Fruit fly (Drosophila melanogaster) whole organism, embryonic: Measurements from ENCODE around the gene LManV.

Source experiments
- Abd-B ChIP-seq: fragments of 200-800 bp; sonication (Bioruptor generic); optimal IDR thresholded peaks from 2 replicates; lab custom pipeline; 2018; ENCODE audit warnings: missing biosample characterization, mild to moderate bottlenecking, missing genetic modification characterization, moderate library complexity
- Bdp1 ChIP-seq: fragments of 200-800 bp; sonication (Bioruptor generic); optimal IDR thresholded peaks from 3 replicates; lab custom pipeline; 2016; ENCODE audit warnings: missing biosample characterization, missing genetic modification characterization
- Bgb ChIP-seq: fragments of 200-800 bp; sonication (Bioruptor generic); IDR thresholded peaks from 2 replicates; pipeline ENCODE4 v1.3.6; 2022; ENCODE audit warnings: missing biosample characterization, missing genetic modification characterization; ENCODE audit not compliant: partially characterized antibody
- CG10654 ChIP-seq: fragments of 200-800 bp; sonication (Bioruptor generic); optimal IDR thresholded peaks from 2 replicates; lab custom pipeline; 2016; ENCODE audit warnings: missing biosample characterization, missing genetic modification characterization
- CG10979 ChIP-seq: fragments of 200-800 bp; sonication (Bioruptor generic); optimal IDR thresholded peaks from 2 replicates; lab custom pipeline; 2018; ENCODE audit warnings: missing biosample characterization, mild to moderate bottlenecking, missing genetic modification characterization, moderate library complexity
- CG11093 ChIP-seq: fragments of 200-800 bp; sonication (Bioruptor generic); IDR thresholded peaks from 3 replicates; pipeline ENCODE4 v1.3.6; 2022; ENCODE audit warnings: missing biosample characterization, missing genetic modification characterization
- CG11695 ChIP-seq: fragments of 200-800 bp; sonication (Bioruptor generic); IDR thresholded peaks from 3 replicates; pipeline ENCODE4 v1.3.6; 2022; ENCODE audit warnings: missing biosample characterization, missing genetic modification characterization
- CG12942 ChIP-seq: fragments of 200-800 bp; sonication (Bioruptor generic); optimal IDR thresholded peaks from 3 replicates; lab custom pipeline; 2016; ENCODE audit warnings: missing biosample characterization, missing genetic modification characterization
- CG1602 ChIP-seq: fragments of 200-800 bp; sonication (Bioruptor generic); optimal IDR thresholded peaks from 3 replicates; lab custom pipeline; 2016; ENCODE audit warnings: missing biosample characterization, missing genetic modification characterization
- CG17385 ChIP-seq: fragments of 200-800 bp; sonication (Bioruptor generic); optimal IDR thresholded peaks from 3 replicates; lab custom pipeline; 2018; ENCODE audit warnings: missing biosample characterization, mild to moderate bottlenecking, missing genetic modification characterization
- CG18476 ChIP-seq: fragments of 200-800 bp; sonication (Bioruptor generic); optimal IDR thresholded peaks from 2 replicates; lab custom pipeline; 2016; ENCODE audit warnings: missing biosample characterization, mild to moderate bottlenecking, missing genetic modification characterization
- CG31365 ChIP-seq: fragments of 200-800 bp; sonication (Bioruptor generic); optimal IDR thresholded peaks from 2 replicates; lab custom pipeline; 2018; ENCODE audit warnings: missing biosample characterization, mild to moderate bottlenecking, missing genetic modification characterization
- CG43689 ChIP-seq: fragments of 200-800 bp; sonication (Bioruptor generic); IDR thresholded peaks from 2 replicates; pipeline ENCODE4 v1.3.6; 2022; ENCODE audit warnings: missing biosample characterization, missing genetic modification characterization
- CG4404 ChIP-seq: fragments of 200-800 bp; sonication (Bioruptor generic); IDR thresholded peaks from 2 replicates; pipeline ENCODE4 v1.3.6; 2022; ENCODE audit warnings: missing biosample characterization, missing genetic modification characterization
- CG9437 ChIP-seq: fragments of 200-800 bp; sonication (Bioruptor generic); optimal IDR thresholded peaks from 2 replicates; lab custom pipeline; 2018; ENCODE audit warnings: missing biosample characterization, mild to moderate bottlenecking, missing genetic modification characterization
- Dek ChIP-seq: fragments of 200-800 bp; sonication (Bioruptor generic); optimal IDR thresholded peaks from 3 replicates; lab custom pipeline; 2019; ENCODE audit warnings: missing biosample characterization, mild to moderate bottlenecking, missing genetic modification characterization, moderate library complexity
- Dll ChIP-seq: fragments of 200-800 bp; sonication (Bioruptor generic); IDR thresholded peaks from 4 replicates; pipeline ENCODE4 v1.3.6; 2022; ENCODE audit warnings: missing biosample characterization, missing genetic modification characterization; ENCODE audit not compliant: partially characterized antibody
- Elba2 ChIP-seq: fragments of 200-800 bp; sonication (Bioruptor generic); optimal IDR thresholded peaks from 3 replicates; lab custom pipeline; 2016; ENCODE audit warnings: missing biosample characterization, missing genetic modification characterization
- Ets65A ChIP-seq: fragments of 200-800 bp; sonication (Bioruptor generic); peaks from one replicate; lab custom pipeline; 2016; ENCODE audit warnings: missing biosample characterization, missing genetic modification characterization
- HmgD ChIP-seq: fragments of 200-800 bp; sonication (Bioruptor generic); optimal IDR thresholded peaks from 3 replicates; lab custom pipeline; 2016; ENCODE audit warnings: missing biosample characterization, missing genetic modification characterization
- Hr51 ChIP-seq, 2 experiments: fragments of 200-800 bp; sonication (Bioruptor generic); optimal IDR thresholded peaks; 2 replicates in 1 of 2; 3 replicates in 1 of 2; lab custom pipeline; 2016 to 2018; ENCODE audit warnings: missing biosample characterization in 2 of 2, missing genetic modification characterization in 2 of 2, mild to moderate bottlenecking in 1 of 2, moderate library complexity in 1 of 2
- Jarid2 ChIP-seq: fragments of 200-800 bp; sonication (Bioruptor generic); optimal IDR thresholded peaks from 3 replicates; lab custom pipeline; 2017; ENCODE audit warnings: mild to moderate bottlenecking, missing biosample characterization, missing genetic modification reagents, missing genetic modification characterization
- Mes4 ChIP-seq: fragments of 200-800 bp; sonication (Bioruptor generic); optimal IDR thresholded peaks from 2 replicates; lab custom pipeline; 2016; ENCODE audit warnings: missing biosample characterization, missing genetic modification characterization
- NK7.1 ChIP-seq: fragments of 200-800 bp; sonication (Bioruptor generic); optimal IDR thresholded peaks from 3 replicates; lab custom pipeline; 2016; ENCODE audit warnings: missing biosample characterization, missing genetic modification characterization
- Nf-YA ChIP-seq: fragments of 200-800 bp; sonication (Bioruptor generic); IDR thresholded peaks from 2 replicates; pipeline ENCODE4 v1.3.6; 2022; ENCODE audit warnings: missing biosample characterization, missing genetic modification characterization
- NfI ChIP-seq: fragments of 200-800 bp; sonication (Bioruptor generic); optimal IDR thresholded peaks from 3 replicates; lab custom pipeline; 2018; ENCODE audit warnings: missing biosample characterization, mild to moderate bottlenecking, missing genetic modification characterization, moderate library complexity
- Oaz ChIP-seq: fragments of 200-800 bp; sonication (Bioruptor generic); IDR thresholded peaks from 2 replicates; pipeline ENCODE4 v1.3.6; 2022; ENCODE audit warnings: missing biosample characterization, missing genetic modification characterization
- Six4 ChIP-seq: fragments of 200-800 bp; sonication (Bioruptor generic); optimal IDR thresholded peaks from 2 replicates; lab custom pipeline; 2016; ENCODE audit warnings: missing biosample characterization, missing genetic modification characterization
- Xbp1 ChIP-seq: fragments of 200-800 bp; sonication (Bioruptor generic); optimal IDR thresholded peaks from 3 replicates; lab custom pipeline; 2016; ENCODE audit warnings: missing biosample characterization, mild to moderate bottlenecking, missing genetic modification characterization
- abd-A ChIP-seq: fragments of 200-800 bp; sonication (Bioruptor generic); optimal IDR thresholded peaks from 3 replicates; lab custom pipeline; 2019; ENCODE audit warnings: missing biosample characterization, mild to moderate bottlenecking, missing genetic modification characterization, moderate library complexity
- cad ChIP-seq: fragments of >200 bp; optimal IDR thresholded peaks from 2 replicates; lab custom pipeline; 2017; ENCODE audit warnings: missing biosample characterization, missing genetic modification characterization
- corto ChIP-seq: fragments of 200-800 bp; sonication (Bioruptor generic); optimal IDR thresholded peaks from 2 replicates; lab custom pipeline; 2016; ENCODE audit warnings: missing biosample characterization, mild to moderate bottlenecking, missing genetic modification characterization, moderate library complexity
- dimm ChIP-seq: fragments of 200-800 bp; sonication (Bioruptor generic); IDR thresholded peaks from 2 replicates; pipeline ENCODE4 v1.3.6; 2022; ENCODE audit warnings: missing biosample characterization, missing genetic modification characterization
- fd102C ChIP-seq: fragments of 200-800 bp; sonication (Bioruptor generic); optimal IDR thresholded peaks from 2 replicates; lab custom pipeline; 2018; ENCODE audit warnings: missing biosample characterization, mild to moderate bottlenecking, missing genetic modification characterization, moderate library complexity
- h ChIP-seq: fragments of >200 bp; optimal IDR thresholded peaks from 2 replicates; lab custom pipeline; 2017
- inv ChIP-seq: fragments of 200-800 bp; sonication (Bioruptor generic); IDR thresholded peaks from 2 replicates; pipeline ENCODE4 v1.3.6; 2022; ENCODE audit warnings: missing biosample characterization, missing genetic modification characterization; ENCODE audit not compliant: partially characterized antibody
- knrl ChIP-seq: fragments of 200-800 bp; sonication (Bioruptor generic); IDR thresholded peaks from 3 replicates; pipeline ENCODE4 v1.3.6; 2022; ENCODE audit warnings: missing biosample characterization, missing genetic modification characterization; ENCODE audit not compliant: partially characterized antibody
- lab ChIP-seq: fragments of 200-800 bp; sonication (Bioruptor generic); optimal IDR thresholded peaks from 3 replicates; lab custom pipeline; 2017; ENCODE audit warnings: missing biosample characterization, missing genetic modification characterization, mild to moderate bottlenecking, moderate library complexity, missing genetic modification reagents
- nerfin-2 ChIP-seq: fragments of 200-800 bp; sonication (Bioruptor generic); IDR thresholded peaks from 2 replicates; pipeline ENCODE4 v1.3.6; 2022; ENCODE audit warnings: missing biosample characterization, missing genetic modification characterization; ENCODE audit not compliant: partially characterized antibody
- psq ChIP-seq: fragments of 200-800 bp; sonication (Bioruptor generic); optimal IDR thresholded peaks from 2 replicates; lab custom pipeline; 2017; ENCODE audit warnings: missing biosample characterization, missing genetic modification characterization
- sc ChIP-seq, 3 experiments: fragments of >200 bp in 2 of 3; fragments of 200-800 bp in 1 of 3; sonication (Bioruptor generic) in 1 of 3; optimal IDR thresholded peaks; 2 replicates in 2 of 3; 3 replicates in 1 of 3; lab custom pipeline; 2017; ENCODE audit warnings: mild to moderate bottlenecking in 1 of 3, missing biosample characterization in 1 of 3, missing genetic modification characterization in 1 of 3, missing genetic modification reagents in 1 of 3
- sens-2 ChIP-seq: fragments of 200-800 bp; sonication (Bioruptor generic); IDR thresholded peaks from 2 replicates; pipeline ENCODE4 v1.3.6; 2022; ENCODE audit warnings: missing biosample characterization, missing genetic modification characterization
- slou ChIP-seq: fragments of 200-800 bp; sonication (Bioruptor generic); optimal IDR thresholded peaks from 3 replicates; lab custom pipeline; 2016; ENCODE audit warnings: missing biosample characterization, missing genetic modification characterization
- sqz ChIP-seq: fragments of 200-800 bp; sonication (Bioruptor generic); optimal IDR thresholded peaks from 3 replicates; lab custom pipeline; 2018; ENCODE audit warnings: missing biosample characterization, mild to moderate bottlenecking, missing genetic modification characterization
- stwl ChIP-seq: fragments of 200-800 bp; sonication (Bioruptor generic); optimal IDR thresholded peaks from 3 replicates; lab custom pipeline; 2018; ENCODE audit warnings: missing biosample characterization, mild to moderate bottlenecking, missing genetic modification characterization, moderate library complexity
- tio ChIP-seq: fragments of 200-800 bp; sonication (Bioruptor generic); optimal IDR thresholded peaks from 2 replicates; lab custom pipeline; 2017; ENCODE audit warnings: missing biosample characterization, missing genetic modification characterization, inconsistent platforms
- tll ChIP-seq, 2 experiments: fragments of 200-800 bp in 1 of 2; fragments of >200 bp in 1 of 2; sonication (Bioruptor generic) in 1 of 2; optimal IDR thresholded peaks; 2 replicates each; lab custom pipeline; 2017 to 2019; ENCODE audit warnings: missing biosample characterization in 2 of 2, missing genetic modification characterization in 2 of 2, mild to moderate bottlenecking in 1 of 2, moderate library complexity in 1 of 2
- trem ChIP-seq: fragments of 200-800 bp; optimal IDR thresholded peaks from 3 replicates; lab custom pipeline; 2019; ENCODE audit warnings: missing biosample characterization, mild to moderate bottlenecking, missing genetic modification characterization, moderate library complexity
- zen ChIP-seq: fragments of 200-800 bp; sonication (Bioruptor generic); optimal IDR thresholded peaks from 3 replicates; lab custom pipeline; 2018; ENCODE audit warnings: missing biosample characterization, mild to moderate bottlenecking, missing genetic modification characterization, moderate library complexity

The LManV gene

dm6 chr2L:8825222-8825869 lies 49.3 kb upstream of the LManV start, which contains the start of gene SoxN (continued):
- TF ChIP-seq trem (tag; lab: Kevin White, UChicago) (no peak), abd-A (peak; percentile 99), corto (GFP tag; lab: Kevin White, UChicago) (no peak), tio (GFP tag; lab: Kevin White, UChicago) (no peak), CG18476 (GFP tag; lab: Kevin White, UChicago) (no peak), psq (GFP tag; lab: Kevin White, UChicago) (no peak), CG43689 (no peak), tll (GFP tag; optimal IDR thresholded peaks at IDR 0.05; lab: Kevin White, UChicago) (peak in 1 of 2 experiments; percentile 65), stwl (tag; lab: Kevin White, UChicago) (no peak), fd102C (GFP tag; lab: Kevin White, UChicago) (no peak), Jarid2 (peak; percentile 96), Hr51 (GFP tag; optimal IDR thresholded peaks at IDR 0.05; lab: Kevin White, UChicago) (no peak), CG9437 (no peak), nerfin-2 (no peak), Bdp1 (GFP tag; lab: Kevin White, UChicago) (no peak), Ets65A (GFP tag; lab: Kevin White, UChicago) (no peak), CG10654 (GFP tag; lab: Kevin White, UChicago) (no peak), Xbp1 (GFP tag; lab: Kevin White, UChicago) (no peak), Dll (peak; percentile 66; the same call in 3 of the 4 replicates), CG11093 (GFP tag; lab: Robert Waterston, UW) (no peak), sens-2 (GFP tag; lab: Robert Waterston, UW) (peak; percentile 58; the same call in 1 of the 2 replicates), cad (peak; percentile 95), Bgb (GFP tag; lab: Robert Waterston, UW) (peak; percentile 42; the same call in 1 of the 2 replicates), Elba2 (GFP tag; lab: Kevin White, UChicago) (no peak), lab (peak; percentile 33), NfI (GFP tag; lab: Kevin White, UChicago) (no peak), h (lab: Kevin White, UChicago) (no peak), CG31365 (tag; lab: Kevin White, UChicago) (no peak), sqz (GFP tag; lab: Kevin White, UChicago) (no peak), sc (optimal IDR thresholded peaks at IDR 0.05; lab: Kevin White, UChicago) (no peak), sc (GFP tag; optimal IDR thresholded peaks at IDR 0.05; lab: Kevin White, UChicago) (no peak), slou (GFP tag; lab: Kevin White, UChicago) (no peak), Nf-YA (GFP tag; lab: Robert Waterston, UW) (peak; percentile 97), zen (tag; lab: Kevin White, UChicago) (peak; percentile 61), Mes4 (no peak), Abd-B (peak; percentile 61), CG10979 (tag; lab: Kevin White, UChicago) (peak; percentile 4), Dek (no peak), Oaz (GFP tag; lab: Robert Waterston, UW) (no peak), CG12942 (GFP tag; lab: Kevin White, UChicago) (no peak), Six4 (GFP tag; lab: Kevin White, UChicago) (no peak), CG17385 (GFP tag; lab: Kevin White, UChicago) (no peak), CG11695 (no peak), CG4404 (GFP tag; lab: Robert Waterston, UW) (no peak), knrl (GFP tag; lab: Robert Waterston, UW) (no peak), HmgD (GFP tag; lab: Kevin White, UChicago) (peak; percentile 12), NK7.1 (GFP tag; lab: Kevin White, UChicago) (peak; percentile 15), CG1602 (GFP tag; lab: Kevin White, UChicago) (no peak), dimm (no peak), inv (GFP tag; lab: Robert Waterston, UW) (peak; percentile 25; the same call in 1 of the 2 replicates)
